Worm (Caenorhabditis elegans): ENCODE results near the gene D2062.4.

ce11 chrII:2578216-2578615 is 45.0 kb upstream of the D2062.4 start:
- TF ChIP-seq tab-1 (GFP tag; IDR thresholded peaks at IDR 0.05), result no peak
- no peak for TF ChIP-seq flt-1 (GFP tag; IDR thresholded peaks at IDR 0.05)
- no peak for TF ChIP-seq ztf-29 (GFP tag; IDR thresholded peaks at IDR 0.05)
- TF ChIP-seq T22C8.4 (GFP tag; IDR thresholded peaks at IDR 0.05), result no peak
